Fruit fly (Drosophila melanogaster): ENCODE data around the gene CG17328.

DNA sequence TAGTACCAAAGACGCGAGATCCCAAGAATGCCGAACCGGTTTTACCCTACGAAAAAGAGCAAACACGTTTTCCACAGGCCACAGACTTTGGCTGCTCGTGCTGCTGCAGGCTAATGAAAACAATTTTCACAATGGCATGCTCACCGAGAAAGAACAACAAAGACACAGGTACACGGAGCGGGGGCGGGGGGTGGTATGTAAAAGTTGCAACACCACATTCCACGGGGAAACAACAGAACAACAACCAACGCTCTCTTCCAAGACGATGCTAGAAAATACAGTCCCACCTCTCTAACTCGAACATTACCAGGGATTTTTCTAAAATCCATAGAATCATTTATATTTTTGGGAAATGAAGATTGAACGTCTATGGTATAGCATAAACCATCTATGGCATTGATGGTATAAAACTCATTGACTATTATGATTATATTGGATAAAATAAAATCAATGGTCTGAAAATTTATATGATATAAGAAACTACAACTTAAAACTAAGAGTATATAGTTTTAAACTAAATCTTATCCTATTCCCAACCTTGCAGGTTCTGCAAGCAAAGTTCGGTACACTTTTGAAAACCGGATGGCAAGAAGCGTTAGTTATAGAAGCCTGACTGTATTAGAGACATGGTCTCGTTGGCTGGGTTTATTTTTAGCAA lies 18.2 kb upstream of the CG17328 start:
- TF ChIP-seq CTCF (optimal IDR thresholded peaks at IDR 0.05) = no peak
- no peak for TF ChIP-seq CG8478 (optimal IDR thresholded peaks at IDR 0.05)
